Worm (Caenorhabditis elegans) whole organism, midembryonic: ENCODE results near the gene srxa-9.

Experiments used
- flt-1 ChIP-seq: fragments of 200-800 bp; sonication (Bioruptor generic); IDR thresholded peaks from 2 replicates; pipeline ENCODE4 v1.3.6; 2022; ENCODE audit warnings: missing genetic modification characterization, missing compliant biosample characterization
- med-1 ChIP-seq: sonication (generic microtip); optimal IDR thresholded peaks from 2 replicates; lab custom pipeline; 2017; ENCODE audit warnings: missing genetic modification characterization, mild to moderate bottlenecking, missing compliant biosample characterization, antibody characterized with exemption, missing genetic modification reagents; ENCODE audit not compliant: insufficient read depth
- ztf-23 ChIP-seq: fragments of 200-800 bp; sonication (Bioruptor generic); IDR thresholded peaks from 2 replicates; pipeline ENCODE4 v1.3.6; 2022; ENCODE audit warnings: missing genetic modification reagents, missing genetic modification characterization, missing compliant biosample characterization
- ztf-29 ChIP-seq: fragments of 200-800 bp; sonication (Bioruptor generic); IDR thresholded peaks from 2 replicates; pipeline ENCODE4 v1.3.6; 2022; ENCODE audit warnings: missing genetic modification reagents, missing genetic modification characterization, missing compliant biosample characterization

- TF ChIP-seq flt-1 (GFP tag; lab: Robert Waterston, UW) (no peak), ztf-29 (GFP tag; lab: Robert Waterston, UW) (no peak), ztf-23 (no peak), med-1 (GFP tag; lab: Kevin White, UChicago) (no peak)
Observed at ce11 chrX:15725566-15726173, 21.1 kb upstream of the srxa-9 start, which contains the start of gene lin-15B.
